Worm (Caenorhabditis elegans) whole organism, late embryonic: Measurements from ENCODE around the gene nhr-204.

Experiments used
- C08G9.2 ChIP-seq: sonication (generic microtip); optimal IDR thresholded peaks from 2 replicates; lab custom pipeline; 2016; ENCODE audit warnings: mild to moderate bottlenecking, missing genetic modification characterization, moderate library complexity, missing compliant biosample characterization
- F13H6.1 ChIP-seq: sonication (generic microtip); optimal IDR thresholded peaks from 2 replicates; lab custom pipeline; 2016; ENCODE audit warnings: missing genetic modification characterization, missing compliant biosample characterization
- K09A11.1 ChIP-seq: sonication (generic microtip); optimal IDR thresholded peaks from 2 replicates; lab custom pipeline; 2017; ENCODE audit warnings: antibody characterized with exemption, mild to moderate bottlenecking, missing genetic modification characterization, missing compliant biosample characterization; ENCODE audit not compliant: insufficient read depth
- T23F11.4 ChIP-seq: fragments of 200-800 bp; sonication (Bioruptor generic); optimal IDR thresholded peaks from 2 replicates; lab custom pipeline; 2018; ENCODE audit warnings: mild to moderate bottlenecking, missing genetic modification characterization, missing compliant biosample characterization
- ama-1 ChIP-seq: fragments of 150-350 bp; optimal IDR thresholded peaks from 2 replicates; lab custom pipeline; 2014
- ceh-14 ChIP-seq: sonication (generic microtip); optimal IDR thresholded peaks from 2 replicates; lab custom pipeline; 2016; ENCODE audit warnings: missing genotype, missing genetic modification characterization, missing compliant biosample characterization
- ceh-18 ChIP-seq: sonication (generic microtip); optimal IDR thresholded peaks from 2 replicates; lab custom pipeline; 2016; ENCODE audit warnings: missing genetic modification characterization, missing compliant biosample characterization
- ceh-19 ChIP-seq: fragments of 200-800 bp; sonication (Bioruptor generic); optimal IDR thresholded peaks from 2 replicates; lab custom pipeline; 2018; ENCODE audit warnings: mild to moderate bottlenecking, missing genetic modification characterization, missing compliant biosample characterization
- ceh-2 ChIP-seq: sonication (generic microtip); optimal IDR thresholded peaks from 2 replicates; lab custom pipeline; 2016; ENCODE audit warnings: missing genotype, missing genetic modification characterization, missing compliant biosample characterization
- ceh-22 ChIP-seq: sonication (generic microtip); optimal IDR thresholded peaks from 2 replicates; lab custom pipeline; 2017; ENCODE audit warnings: missing biosample characterization, missing genetic modification characterization
- ceh-30 ChIP-seq: fragments of 150-350 bp; optimal IDR thresholded peaks from 2 replicates; lab custom pipeline; 2014; ENCODE audit warnings: missing biosample characterization, missing genetic modification characterization
- ceh-31 ChIP-seq: sonication (generic microtip); optimal IDR thresholded peaks from 2 replicates; lab custom pipeline; 2016; ENCODE audit warnings: missing genetic modification characterization, missing compliant biosample characterization
- ceh-48 ChIP-seq: sonication (generic microtip); optimal IDR thresholded peaks from 2 replicates; lab custom pipeline; 2016; ENCODE audit warnings: missing genetic modification characterization, inconsistent platforms, missing compliant biosample characterization
- che-1 ChIP-seq: sonication (generic microtip); optimal IDR thresholded peaks from 2 replicates; lab custom pipeline; 2016; ENCODE audit warnings: mild to moderate bottlenecking, missing genetic modification characterization, missing compliant biosample characterization
- dmd-4 ChIP-seq: sonication (generic microtip); optimal IDR thresholded peaks from 2 replicates; lab custom pipeline; 2016; ENCODE audit warnings: borderline replicate concordance, missing genetic modification characterization, missing compliant biosample characterization
- dve-1 ChIP-seq: sonication (generic microtip); optimal IDR thresholded peaks from 2 replicates; lab custom pipeline; 2017; ENCODE audit warnings: antibody characterized with exemption, mild to moderate bottlenecking, missing genetic modification characterization, missing compliant biosample characterization
- elt-4 ChIP-seq: sonication (generic microtip); optimal IDR thresholded peaks from 2 replicates; lab custom pipeline; 2016; ENCODE audit warnings: missing genetic modification characterization, missing compliant biosample characterization
- fkh-6 ChIP-seq: sonication (generic microtip); optimal IDR thresholded peaks from 2 replicates; lab custom pipeline; 2016; ENCODE audit warnings: missing genetic modification characterization, missing compliant biosample characterization
- gmeb-2 ChIP-seq: sonication (generic microtip); optimal IDR thresholded peaks from 2 replicates; lab custom pipeline; 2016; ENCODE audit warnings: missing genetic modification characterization, inconsistent platforms, missing compliant biosample characterization
- hlh-13 ChIP-seq: fragments of 200-800 bp; sonication (Bioruptor generic); optimal IDR thresholded peaks from 2 replicates; lab custom pipeline; 2018; ENCODE audit warnings: mild to moderate bottlenecking, missing genetic modification characterization, missing compliant biosample characterization
- hlh-15 ChIP-seq: sonication (generic microtip); optimal IDR thresholded peaks from 2 replicates; lab custom pipeline; 2016; ENCODE audit warnings: missing genetic modification characterization, missing compliant biosample characterization
- hlh-30 ChIP-seq: sonication (generic microtip); optimal IDR thresholded peaks from 2 replicates; lab custom pipeline; 2017; ENCODE audit warnings: antibody characterized with exemption, missing genetic modification characterization, missing compliant biosample characterization; ENCODE audit not compliant: insufficient read depth
- hlh-6 ChIP-seq: sonication (generic microtip); optimal IDR thresholded peaks from 2 replicates; lab custom pipeline; 2016; ENCODE audit warnings: missing genotype, missing genetic modification characterization, missing compliant biosample characterization
- nfya-1 ChIP-seq: sonication (generic microtip); optimal IDR thresholded peaks from 2 replicates; lab custom pipeline; 2017; ENCODE audit warnings: missing genetic modification characterization, mild to moderate bottlenecking, missing compliant biosample characterization, antibody characterized with exemption, moderate library complexity
- nhr-11 ChIP-seq: fragments of 150-350 bp; optimal IDR thresholded peaks from 2 replicates; lab custom pipeline; 2014; ENCODE audit warnings: missing biosample characterization, missing genetic modification characterization
- npax-4 ChIP-seq: sonication (generic microtip); optimal IDR thresholded peaks from 2 replicates; lab custom pipeline; 2016; ENCODE audit warnings: missing genetic modification characterization, missing compliant biosample characterization
- pax-1 ChIP-seq: fragments of 150-350 bp; optimal IDR thresholded peaks from 2 replicates; lab custom pipeline; 2014; ENCODE audit warnings: missing biosample characterization, missing genetic modification characterization
- ref-2 ChIP-seq: sonication (generic microtip); optimal IDR thresholded peaks from 2 replicates; lab custom pipeline; 2016; ENCODE audit warnings: missing genetic modification characterization, missing compliant biosample characterization
- rnt-1 ChIP-seq: sonication (generic microtip); optimal IDR thresholded peaks from 2 replicates; lab custom pipeline; 2016; ENCODE audit warnings: missing genetic modification characterization, missing compliant biosample characterization
- sdc-2 ChIP-seq: sonication (generic microtip); optimal IDR thresholded peaks from 2 replicates; lab custom pipeline; 2016; ENCODE audit warnings: missing genotype, missing genetic modification characterization, missing compliant biosample characterization
- sox-2 ChIP-seq: fragments of 200-800 bp; sonication (Bioruptor generic); IDR thresholded peaks from 2 replicates; pipeline ENCODE4 v1.3.6; 2022; ENCODE audit warnings: missing genetic modification reagents, missing genetic modification characterization, missing compliant biosample characterization
- tbx-7 ChIP-seq: sonication (generic microtip); optimal IDR thresholded peaks from 2 replicates; lab custom pipeline; 2016; ENCODE audit warnings: missing genotype, missing genetic modification characterization, missing compliant biosample characterization
- ttx-3 ChIP-seq: sonication (generic microtip); optimal IDR thresholded peaks from 2 replicates; lab custom pipeline; 2016; ENCODE audit warnings: missing genetic modification reagents, missing genetic modification characterization, missing compliant biosample characterization
- ztf-16 ChIP-seq: sonication (generic microtip); optimal IDR thresholded peaks from 2 replicates; lab custom pipeline; 2017; ENCODE audit warnings: missing genetic modification characterization, missing compliant biosample characterization

Gene nhr-204

DNA sequence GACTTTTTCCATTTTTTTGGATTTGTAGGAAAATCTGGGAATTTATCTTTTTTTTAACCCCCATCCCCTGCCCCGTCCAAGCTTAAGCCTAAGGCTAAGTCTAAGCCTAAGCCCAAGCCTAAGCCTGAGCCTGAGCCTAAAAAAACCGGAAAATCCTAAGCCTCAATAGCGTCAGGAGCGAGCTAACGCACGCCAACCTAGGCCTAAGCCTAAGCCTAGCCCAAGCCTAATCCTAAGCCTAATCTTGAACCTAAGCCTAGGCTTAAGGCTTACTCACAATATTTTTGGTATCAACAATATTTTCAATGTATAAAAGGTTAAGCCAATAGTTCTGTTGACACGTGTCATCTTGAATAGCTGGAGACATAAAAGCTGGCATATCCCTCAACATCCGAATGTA lies 10.0 kb downstream of the nhr-204 start:
- TF ChIP-seq dve-1 (tag; lab: Kevin White, UChicago) (peak; percentile 65), hlh-6 (tag; lab: Kevin White, UChicago) (no peak)

DNA sequence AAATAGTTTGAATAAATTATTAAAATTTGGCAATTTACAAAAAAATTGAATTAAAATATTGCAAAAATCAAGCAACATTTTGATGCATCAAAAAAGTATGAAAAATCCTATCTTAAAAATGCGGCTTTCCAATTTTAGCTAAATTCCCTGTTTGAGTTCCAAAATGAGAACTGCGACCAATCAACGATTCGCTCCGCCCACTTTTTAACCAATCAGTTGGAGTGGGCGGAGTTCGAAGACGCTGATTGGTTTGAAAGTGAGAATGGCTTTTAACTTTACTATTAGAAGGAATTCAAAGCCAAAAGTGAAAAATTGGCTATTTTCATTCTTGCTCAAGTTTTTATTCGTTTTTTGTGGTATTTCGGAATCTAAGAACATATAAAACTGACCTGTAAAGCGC lies 11.1 kb downstream of the nhr-204 start:
- TF ChIP-seq ceh-31 (tag; lab: Kevin White, UChicago) (no peak), nfya-1 (tag; lab: Kevin White, UChicago) (peak; percentile 92), sdc-2 (no peak), elt-4 (tag; lab: Kevin White, UChicago) (no peak)

DNA sequence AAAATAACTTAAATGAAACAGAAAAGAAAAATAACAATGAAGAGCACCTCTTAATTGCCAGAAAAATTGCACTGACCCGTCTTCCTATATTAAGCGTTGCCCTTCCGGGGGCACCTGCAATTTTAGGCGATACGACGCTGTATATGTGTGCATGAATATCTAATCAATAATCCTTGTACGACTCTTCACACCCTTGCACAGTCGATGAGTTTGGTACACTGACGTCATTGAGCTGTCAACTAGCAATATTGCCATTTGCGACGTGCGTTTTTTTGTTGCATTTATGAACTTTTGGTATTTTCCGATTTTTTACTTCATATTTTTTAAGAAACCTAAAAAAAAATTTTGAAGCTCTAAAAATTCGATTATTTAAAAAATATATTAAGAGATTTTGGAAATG lies 12.5 kb downstream of the nhr-204 start, which contains the start of gene kin-34:
kin-34 (minus strand) TSS at position 101 of the 400 bp plus-strand sequence.
- no peak for TF ChIP-seq ceh-14 (tag; lab: Kevin White, UChicago)
- TF ChIP-seq hlh-15 (tag; lab: Kevin White, UChicago) = no peak
- TF ChIP-seq ceh-48 (tag; lab: Kevin White, UChicago) = no peak
- TF ChIP-seq pax-1 = no peak
- TF ChIP-seq ceh-31 (tag; lab: Kevin White, UChicago) = no peak
- no peak for TF ChIP-seq C08G9.2 (tag; lab: Kevin White, UChicago)
- no peak for TF ChIP-seq sox-2 (GFP tag; lab: Robert Waterston, UW)
- no peak for TF ChIP-seq sdc-2
- no peak for TF ChIP-seq npax-4
- TF ChIP-seq ama-1 (lab: Kevin White, UChicago) = no peak
- TF ChIP-seq ceh-19 (GFP tag; lab: Kevin White, UChicago) = no peak
- no peak for TF ChIP-seq ceh-22 (tag; lab: Kevin White, UChicago)
- no peak for TF ChIP-seq ceh-30
- TF ChIP-seq fkh-6 (tag; lab: Kevin White, UChicago) = no peak
- no peak for TF ChIP-seq nhr-11 (tag; lab: Kevin White, UChicago)

DNA sequence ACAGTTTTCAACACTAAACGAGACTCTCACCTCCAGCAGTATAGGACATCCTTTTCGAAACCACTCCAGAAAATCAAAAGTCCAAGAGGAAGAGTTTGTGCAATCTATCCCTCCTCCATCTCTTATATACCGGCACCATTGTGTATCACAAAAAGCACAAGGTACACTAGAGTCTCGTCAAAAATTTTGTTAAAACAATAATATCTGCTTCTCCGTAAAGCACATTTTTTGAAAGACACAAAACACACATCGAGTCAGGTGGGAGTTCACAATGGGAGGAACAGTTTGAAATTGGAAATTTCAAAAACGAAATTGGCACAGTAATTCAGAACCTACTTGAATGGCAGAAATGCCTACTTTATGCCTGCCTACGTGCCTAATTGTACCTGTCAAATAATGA lies 16.1 kb downstream of the nhr-204 start, which contains the start of gene R02C2.7:
R02C2.7 (minus strand) TSS at position 101 of the 400 bp plus-strand sequence.
- no peak for TF ChIP-seq gmeb-2 (tag; lab: Kevin White, UChicago)
- no peak for TF ChIP-seq hlh-13 (GFP tag; lab: Kevin White, UChicago)
- no peak for TF ChIP-seq ztf-16
- no peak for TF ChIP-seq nhr-11 (tag; lab: Kevin White, UChicago)
- no peak for TF ChIP-seq F13H6.1
- TF ChIP-seq ref-2 = no peak
- TF ChIP-seq T23F11.4 (GFP tag; lab: Kevin White, UChicago) = no peak
- TF ChIP-seq ceh-22 (tag; lab: Kevin White, UChicago) = no peak
- TF ChIP-seq ceh-18 = no peak
- TF ChIP-seq ceh-30 = no peak
- no peak for TF ChIP-seq ceh-2 (tag; lab: Kevin White, UChicago)
- TF ChIP-seq hlh-30 = no peak
- no peak for TF ChIP-seq fkh-6 (tag; lab: Kevin White, UChicago)
- no peak for TF ChIP-seq che-1 (tag; lab: Kevin White, UChicago)
- TF ChIP-seq tbx-7 (tag; lab: Kevin White, UChicago) = no peak
- no peak for TF ChIP-seq ceh-19 (GFP tag; lab: Kevin White, UChicago)
- TF ChIP-seq ceh-14 (tag; lab: Kevin White, UChicago) = no peak
- no peak for TF ChIP-seq ttx-3
- no peak for TF ChIP-seq K09A11.1 (tag; lab: Kevin White, UChicago)

DNA sequence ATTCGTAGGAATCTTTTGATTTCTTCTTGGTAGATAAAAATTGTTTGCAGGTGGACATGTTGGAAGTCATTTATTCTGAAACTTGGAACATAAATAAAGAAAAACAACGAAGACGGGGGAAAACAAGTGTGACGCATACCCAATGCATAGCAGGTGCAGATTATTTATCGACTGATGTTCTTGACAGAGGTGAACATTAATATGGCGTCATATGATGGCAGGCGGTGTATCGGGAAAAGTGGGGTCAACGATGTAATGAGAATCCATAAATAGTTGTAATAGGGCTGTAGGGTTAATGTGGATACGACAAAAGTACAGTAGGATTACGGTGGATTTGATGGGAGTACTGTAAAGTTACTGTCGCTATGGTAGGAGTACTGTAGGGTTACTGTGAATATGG lies 18.3 kb downstream of the nhr-204 start, which contains the start of gene txt-2:
txt-2 (minus strand) TSS at position 214 of the 400 bp plus-strand sequence.
- TF ChIP-seq rnt-1 (no peak), hlh-6 (tag; lab: Kevin White, UChicago) (peak; percentile 1), dmd-4 (tag; lab: Kevin White, UChicago) (no peak)
